Fruit fly (Drosophila melanogaster): Measurements from ENCODE around the gene Ccp84Ae.
A peak's percentile ranks its signal among the peaks of the same experiment; 100 is the strongest.

The Ccp84Ae gene

dm6 chr3R:6706327-6706726 lies 14.8 kb upstream of the Ccp84Ae start (continued):
- peak; percentile 21; the same call in 1 of the 3 replicates for TF ChIP-seq CG16813 (GFP tag; IDR thresholded peaks at IDR 0.05; ENCODE audit: partially characterized antibody)
- TF ChIP-seq CG34376 (GFP tag; optimal IDR thresholded peaks at IDR 0.05): no peak

DNA sequence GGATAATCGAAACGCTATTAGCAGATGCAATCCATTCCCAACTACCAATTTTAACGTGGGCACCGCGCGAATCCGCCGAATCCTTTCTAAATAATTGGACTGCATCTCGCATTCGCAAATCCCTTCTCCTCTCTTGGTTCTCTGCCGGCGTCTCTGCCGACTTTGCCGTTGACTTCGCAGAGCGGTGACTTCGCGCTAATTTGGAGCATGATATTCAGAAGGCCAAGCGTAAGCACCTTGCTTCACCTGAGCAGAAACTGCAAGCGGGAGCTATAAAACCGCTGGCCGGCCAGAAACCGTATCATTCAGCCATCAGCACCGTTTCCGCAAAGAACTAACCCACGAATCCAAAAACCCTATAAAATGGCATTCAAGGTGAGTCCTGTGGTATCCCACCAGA lies 12.2 kb upstream of the Ccp84Ae start, which contains the start of gene Ccp84Aa:
TSS of gene Ccp84Aa (plus strand) at position 301 of the 400 bp plus-strand sequence.
- TF ChIP-seq CG12744 (GFP tag; optimal IDR thresholded peaks at IDR 0.05): no peak
- TF ChIP-seq H15 (GFP tag; IDR thresholded peaks at IDR 0.05): no peak
- TF ChIP-seq CG3281 (GFP tag; optimal IDR thresholded peaks at IDR 0.05): no peak
- no peak for TF ChIP-seq en (GFP tag; optimal IDR thresholded peaks at IDR 0.05)
- no peak for TF ChIP-seq Dref (GFP tag; IDR thresholded peaks at IDR 0.05)

- TF ChIP-seq jumu (GFP tag; optimal IDR thresholded peaks at IDR 0.05): no peak
- no peak for TF ChIP-seq CG6254 (GFP tag; optimal IDR thresholded peaks at IDR 0.05)
- no peak for TF ChIP-seq Atf3 (GFP tag; optimal IDR thresholded peaks at IDR 0.05)
- TF ChIP-seq dmrt11E (tag; optimal IDR thresholded peaks at IDR 0.05): no peak
- no peak for TF ChIP-seq Lhr (GFP tag; optimal IDR thresholded peaks at IDR 0.05)
- TF ChIP-seq CG13287 (GFP tag; IDR thresholded peaks at IDR 0.05; ENCODE audit: partially characterized antibody): no peak
- TF ChIP-seq CG11085 (GFP tag; IDR thresholded peaks at IDR 0.05): no peak
- TF ChIP-seq CG1529 (GFP tag; optimal IDR thresholded peaks at IDR 0.05): no peak
- no peak for TF ChIP-seq PHDP (tag; optimal IDR thresholded peaks at IDR 0.05)
- no peak for TF ChIP-seq ssp (GFP tag; IDR thresholded peaks at IDR 0.05)
- TF ChIP-seq sr (GFP tag; IDR thresholded peaks at IDR 0.05): no peak
- no peak for TF ChIP-seq CG6683 (GFP tag; optimal IDR thresholded peaks at IDR 0.05)
- no peak for TF ChIP-seq CG8924 (tag; optimal IDR thresholded peaks at IDR 0.05)
- no peak for TF ChIP-seq NC2α (GFP tag; optimal IDR thresholded peaks at IDR 0.05)
- TF ChIP-seq her (GFP tag; optimal IDR thresholded peaks at IDR 0.05): no peak
- TF ChIP-seq CG31388 (GFP tag; optimal IDR thresholded peaks at IDR 0.05): no peak
- no peak for TF ChIP-seq Hr3 (GFP tag; optimal IDR thresholded peaks at IDR 0.05)
- no peak for TF ChIP-seq ash1 (GFP tag; optimal IDR thresholded peaks at IDR 0.05)
Observed at dm6 chr3R:6702777-6703176, 11.2 kb upstream of the Ccp84Ae start, which contains the start of gene Ccp84Ab. Gene Ccp84Ab (minus strand): TSS chr3R:6702877.

DNA sequence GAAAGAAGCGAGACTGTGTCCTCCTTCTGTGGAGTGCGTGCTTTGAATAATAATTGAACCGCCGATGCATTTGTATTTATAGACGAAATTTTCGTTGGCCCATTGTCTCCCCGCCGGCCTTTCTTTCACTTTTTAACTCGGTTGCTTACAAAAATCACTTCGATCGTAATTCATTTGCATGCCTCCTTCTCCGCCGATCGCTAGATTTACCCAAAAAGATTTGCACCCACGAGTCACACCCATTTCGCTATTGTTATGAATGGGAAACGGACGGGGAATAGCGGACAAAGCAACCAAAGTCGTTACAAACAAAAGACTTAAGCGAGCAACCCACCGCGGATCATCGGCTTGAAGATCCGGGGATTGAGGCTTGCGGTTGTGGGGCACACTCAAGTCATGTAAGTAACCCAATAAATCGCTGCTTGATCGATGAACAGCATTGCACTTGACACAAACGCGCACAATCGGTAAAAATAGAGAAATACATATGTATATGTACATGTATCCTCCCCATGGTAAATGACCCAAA lies 4.7 kb upstream of the Ccp84Ae start, which contains the start of gene Ccp84Ac:
TSS of gene Ccp84Ac (minus strand) at position 51 of the 529 bp plus-strand sequence.
- TF ChIP-seq oc (tag; optimal IDR thresholded peaks at IDR 0.05) (peak; percentile 53), sr (GFP tag; IDR thresholded peaks at IDR 0.05) (no peak), Ets65A (GFP tag) (peak; percentile 63), CG5180 (GFP tag; optimal IDR thresholded peaks at IDR 0.05) (no peak)

DNA sequence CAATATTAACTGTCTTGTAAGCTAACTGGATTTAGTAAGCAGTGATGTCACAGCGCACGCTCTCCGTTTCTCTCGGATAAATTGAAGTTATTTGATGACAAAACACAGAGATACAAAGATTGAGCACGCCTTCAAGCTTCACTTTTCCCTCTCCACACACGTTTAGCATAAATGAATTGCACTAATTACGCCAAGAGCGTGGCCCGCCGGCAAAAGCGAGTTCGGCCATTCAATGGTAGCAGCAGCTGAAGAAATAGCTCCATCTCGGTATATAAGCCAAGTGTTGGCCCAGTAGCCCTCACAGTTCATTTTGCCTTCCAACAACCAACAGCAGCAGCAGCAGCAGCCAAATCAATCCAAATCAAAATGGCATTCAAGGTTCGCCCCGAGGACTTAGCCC lies 874 bp upstream of the Ccp84Ae start, which contains the start of gene Ccp84Ad:
TSS of gene Ccp84Ad (plus strand) at position 301 of the 400 bp plus-strand sequence.
- TF ChIP-seq crp (GFP tag; optimal IDR thresholded peaks at IDR 0.05) (no peak), wor (GFP tag; IDR thresholded peaks at IDR 0.05) (no peak), Opbp (GFP tag; IDR thresholded peaks at IDR 0.05; ENCODE audit: partially characterized antibody) (0 out of 3 replicates have a peak, but pooled peaks have one; percentile 6), toy (GFP tag; IDR thresholded peaks at IDR 0.05) (no peak)
